Worm (Caenorhabditis elegans): Measurements from ENCODE around the gene C04A2.15.

Gene C04A2.15

ce11 chrII:6891176-6891575 is 39.1 kb downstream of the C04A2.15 start (continued):
- TF ChIP-seq F13H6.1 (tag; optimal IDR thresholded peaks at IDR 0.05) (peak; percentile 63), Y55F3AM.14 (GFP tag; optimal IDR thresholded peaks at IDR 0.05) (no peak), unc-39 (tag; optimal IDR thresholded peaks at IDR 0.05) (no peak), nhr-10 (tag; optimal IDR thresholded peaks at IDR 0.05) (no peak), crh-2 (tag; optimal IDR thresholded peaks at IDR 0.05) (peak; percentile 32), blmp-1 (tag; optimal IDR thresholded peaks at IDR 0.05; ENCODE audit: insufficient read depth) (peak; percentile 47), gmeb-1 (tag; optimal IDR thresholded peaks at IDR 0.05) (peak; percentile 7), nhr-77 (tag; optimal IDR thresholded peaks at IDR 0.05) (no peak), unc-62 (GFP tag; optimal IDR thresholded peaks at IDR 0.05) (no peak), nhr-237 (tag; optimal IDR thresholded peaks at IDR 0.05) (no peak), elt-3 (tag; optimal IDR thresholded peaks at IDR 0.05) (no peak), lsy-2 (tag; optimal IDR thresholded peaks at IDR 0.05) (peak in 1 of 2 experiments; percentile 11), nhr-21 (tag; optimal IDR thresholded peaks at IDR 0.05) (peak; percentile 78), egl-27 (tag; optimal IDR thresholded peaks at IDR 0.05) (peak; percentile 43), alr-1 (tag; optimal IDR thresholded peaks at IDR 0.05) (no peak), nhr-11 (tag; optimal IDR thresholded peaks at IDR 0.05) (no peak), sma-9 (GFP tag; optimal IDR thresholded peaks at IDR 0.05) (peak; percentile 74), sma-9 (tag; optimal IDR thresholded peaks at IDR 0.05) (no peak), ztf-1 (GFP tag; conservative IDR thresholded peaks at IDR 0.05) (no peak), C34F6.9 (tag; optimal IDR thresholded peaks at IDR 0.05) (peak; percentile 66)

- TF ChIP-seq lsy-2 (tag; optimal IDR thresholded peaks at IDR 0.05) (peak in 1 of 2 experiments; percentile 47), nhr-10 (tag; optimal IDR thresholded peaks at IDR 0.05) (no peak), dmd-4 (tag; optimal IDR thresholded peaks at IDR 0.05) (no peak), peb-1 (tag; optimal IDR thresholded peaks at IDR 0.05) (no peak), ceh-16 (tag; optimal IDR thresholded peaks at IDR 0.05) (no peak), fos-1 (tag; optimal IDR thresholded peaks at IDR 0.05) (peak; percentile 64), nhr-11 (tag; optimal IDR thresholded peaks at IDR 0.05) (no peak), crh-2 (tag; optimal IDR thresholded peaks at IDR 0.05) (peak; percentile 60), ztf-4 (tag; optimal IDR thresholded peaks at IDR 0.05) (no peak), blmp-1 (tag; optimal IDR thresholded peaks at IDR 0.05; ENCODE audit: insufficient read depth) (peak; percentile 73), F13H6.1 (tag; optimal IDR thresholded peaks at IDR 0.05) (peak; percentile 68), ZK546.5 (tag; optimal IDR thresholded peaks at IDR 0.05) (no peak), nhr-77 (tag; optimal IDR thresholded peaks at IDR 0.05) (no peak), mdl-1 (tag; optimal IDR thresholded peaks at IDR 0.05) (peak in 1 of 2 experiments; percentile 42), ztf-1 (GFP tag; conservative IDR thresholded peaks at IDR 0.05) (no peak), Y55F3AM.14 (GFP tag; optimal IDR thresholded peaks at IDR 0.05) (peak; percentile 6), sma-9 (GFP tag; optimal IDR thresholded peaks at IDR 0.05) (peak; percentile 87), sma-9 (tag; optimal IDR thresholded peaks at IDR 0.05) (no peak), lin-39 (tag; optimal IDR thresholded peaks at IDR 0.05) (no peak), unc-55 (GFP tag; optimal IDR thresholded peaks at IDR 0.05) (no peak), skn-1 (tag; optimal IDR thresholded peaks at IDR 0.05) (no peak), zag-1 (tag; optimal IDR thresholded peaks at IDR 0.05) (no peak), unc-62 (GFP tag; optimal IDR thresholded peaks at IDR 0.05) (no peak), nhr-129 (tag; optimal IDR thresholded peaks at IDR 0.05) (peak; percentile 89), nhr-21 (tag; optimal IDR thresholded peaks at IDR 0.05) (peak; percentile 78), mab-5 (tag; optimal IDR thresholded peaks at IDR 0.05) (no peak), R02D3.7 (tag; optimal IDR thresholded peaks at IDR 0.05) (no peak), sem-4 (tag; optimal IDR thresholded peaks at IDR 0.05) (no peak), egl-27 (tag; optimal IDR thresholded peaks at IDR 0.05) (no peak), snpc-4 (tag; optimal IDR thresholded peaks at IDR 0.05) (no peak), lin-11 (tag; optimal IDR thresholded peaks at IDR 0.05) (no peak), nhr-23 (tag; optimal IDR thresholded peaks at IDR 0.05) (no peak), sma-3 (GFP tag; optimal IDR thresholded peaks at IDR 0.05) (peak; percentile 74), ztf-11 (tag; optimal IDR thresholded peaks at IDR 0.05) (no peak), elt-3 (tag; optimal IDR thresholded peaks at IDR 0.05) (no peak), lin-13 (GFP tag; optimal IDR thresholded peaks at IDR 0.05) (no peak), elt-1 (tag; optimal IDR thresholded peaks at IDR 0.05) (no peak), gmeb-1 (tag; optimal IDR thresholded peaks at IDR 0.05) (peak; percentile 50), ama-1 (optimal IDR thresholded peaks at IDR 0.05) (peak; percentile 59), ceh-82 (tag; optimal IDR thresholded peaks at IDR 0.05) (no peak), nhr-12 (tag; optimal IDR thresholded peaks at IDR 0.05) (no peak), nhr-6 (tag; optimal IDR thresholded peaks at IDR 0.05) (peak; percentile 47), nhr-25 (tag; optimal IDR thresholded peaks at IDR 0.05) (peak; percentile 36), aly-2 (tag; optimal IDR thresholded peaks at IDR 0.05) (no peak), C34F6.9 (tag; optimal IDR thresholded peaks at IDR 0.05) (peak; percentile 11), mbf-1 (tag; optimal IDR thresholded peaks at IDR 0.05) (no peak), nhr-237 (tag; optimal IDR thresholded peaks at IDR 0.05) (no peak), alr-1 (tag; optimal IDR thresholded peaks at IDR 0.05) (no peak)
Measured at ce11 chrII:6891838-6892237, 39.8 kb downstream of the C04A2.15 start.
